Worm (Caenorhabditis elegans) whole organism, L4/young adult: Measurements from ENCODE around the gene comt-1.

Experiments
- W03F9.2 ChIP-seq: fragments of 150-350 bp; optimal IDR thresholded peaks from 2 replicates; lab custom pipeline; 2014; ENCODE audit warnings: missing biosample characterization, missing genetic modification characterization
- him-1 ChIP-seq: sonication (generic microtip); optimal IDR thresholded peaks from 2 replicates; lab custom pipeline; 2016; ENCODE audit warnings: missing genotype, missing genetic modification reagents, missing genetic modification characterization, missing compliant biosample characterization

DNA sequence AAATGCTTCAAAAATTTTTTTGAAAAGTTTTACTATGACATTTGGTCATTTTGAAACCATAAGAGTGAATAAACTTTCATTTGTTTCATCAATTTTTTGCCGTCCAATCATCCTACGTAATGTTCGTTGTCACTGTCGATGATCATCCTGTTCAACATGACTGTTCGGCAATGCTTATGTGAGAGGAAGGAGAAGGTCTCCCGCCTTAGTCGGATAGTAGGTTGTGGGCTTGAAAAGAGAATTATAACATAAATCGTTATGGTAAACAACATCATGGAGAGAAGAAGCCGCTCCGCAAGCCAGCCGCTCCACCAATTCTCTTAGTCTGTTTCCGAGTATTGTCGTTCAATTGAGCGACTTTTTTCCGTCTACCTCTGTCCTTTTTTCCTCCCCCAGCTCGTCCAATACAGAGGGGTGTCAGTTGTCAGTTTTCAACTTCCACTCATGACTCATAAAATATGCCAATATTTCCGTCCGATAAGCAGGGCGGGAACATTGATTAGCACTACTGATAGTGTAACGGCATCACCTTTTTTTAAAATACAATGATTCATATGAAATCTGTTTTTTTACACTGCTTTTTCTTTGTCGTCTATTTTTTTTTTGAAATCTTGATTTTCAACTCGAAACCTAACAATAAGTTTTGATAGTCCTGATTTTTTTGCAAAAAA lies 43.9 kb upstream of the comt-1 start:
- TF ChIP-seq W03F9.2 (no peak), him-1 (no peak)
